Fruit fly (Drosophila melanogaster) whole organism, embryonic: Measurements from ENCODE around the gene wam.

Experiments
- Bgb ChIP-seq: fragments of 200-800 bp; sonication (Bioruptor generic); IDR thresholded peaks from 2 replicates; pipeline ENCODE4 v1.3.6; 2022; ENCODE audit warnings: missing biosample characterization, missing genetic modification characterization; ENCODE audit not compliant: partially characterized antibody
- CG10147 ChIP-seq: fragments of 200-800 bp; sonication (Bioruptor generic); optimal IDR thresholded peaks from 2 replicates; lab custom pipeline; 2019; ENCODE audit warnings: missing biosample characterization, mild to moderate bottlenecking, missing genetic modification characterization, moderate library complexity
- CG10209 ChIP-seq: fragments of 200-800 bp; sonication (Bioruptor generic); optimal IDR thresholded peaks from 3 replicates; lab custom pipeline; 2017; ENCODE audit warnings: missing biosample characterization, mild to moderate bottlenecking, missing genetic modification characterization, missing genetic modification reagents
- CG10321 ChIP-seq: fragments of 200-800 bp; sonication (Bioruptor generic); IDR thresholded peaks from 2 replicates; pipeline ENCODE4 v1.3.6; 2022; ENCODE audit warnings: missing biosample characterization, missing genetic modification characterization
- CG11093 ChIP-seq: fragments of 200-800 bp; sonication (Bioruptor generic); IDR thresholded peaks from 3 replicates; pipeline ENCODE4 v1.3.6; 2022; ENCODE audit warnings: missing biosample characterization, missing genetic modification characterization
- CG11456 ChIP-seq: fragments of 200-800 bp; sonication (Bioruptor generic); IDR thresholded peaks from 3 replicates; pipeline ENCODE4 v1.3.6; 2022; ENCODE audit warnings: missing biosample characterization, missing genetic modification characterization
- CG12659 ChIP-seq: fragments of 200-800 bp; sonication (Bioruptor generic); optimal IDR thresholded peaks from 3 replicates; lab custom pipeline; 2017; ENCODE audit warnings: mild to moderate bottlenecking, missing biosample characterization, missing genetic modification reagents, missing genetic modification characterization
- CG15073 ChIP-seq: fragments of 200-800 bp; sonication (Bioruptor generic); optimal IDR thresholded peaks from 2 replicates; lab custom pipeline; 2016; ENCODE audit warnings: missing biosample characterization, missing genetic modification characterization
- CG15269 ChIP-seq: fragments of 200-800 bp; sonication (Bioruptor generic); optimal IDR thresholded peaks from 2 replicates; lab custom pipeline; 2018; ENCODE audit warnings: missing biosample characterization, mild to moderate bottlenecking, missing genetic modification characterization, moderate library complexity
- CG15696 ChIP-seq: fragments of 200-800 bp; sonication (Bioruptor generic); optimal IDR thresholded peaks from 2 replicates; lab custom pipeline; 2019; ENCODE audit warnings: missing biosample characterization, mild to moderate bottlenecking, missing genetic modification characterization, moderate library complexity
- CG18476 ChIP-seq: fragments of 200-800 bp; sonication (Bioruptor generic); optimal IDR thresholded peaks from 2 replicates; lab custom pipeline; 2016; ENCODE audit warnings: missing biosample characterization, mild to moderate bottlenecking, missing genetic modification characterization
- CG30431 ChIP-seq: fragments of 200-800 bp; sonication (Bioruptor generic); optimal IDR thresholded peaks from 2 replicates; lab custom pipeline; 2017; ENCODE audit warnings: missing biosample characterization, missing genetic modification characterization
- CG3065 ChIP-seq: fragments of 200-800 bp; sonication (Bioruptor generic); optimal IDR thresholded peaks from 2 replicates; lab custom pipeline; 2016; ENCODE audit warnings: missing biosample characterization, missing genetic modification characterization
- CG31441 ChIP-seq: fragments of 200-800 bp; sonication (Bioruptor generic); IDR thresholded peaks from 2 replicates; pipeline ENCODE4 v1.3.6; 2022; ENCODE audit warnings: missing biosample characterization, missing genetic modification characterization
- CG34224 ChIP-seq: fragments of 200-800 bp; sonication (Bioruptor generic); IDR thresholded peaks from 3 replicates; pipeline ENCODE4 v1.3.6; 2022; ENCODE audit warnings: missing biosample characterization, missing genetic modification characterization; ENCODE audit not compliant: partially characterized antibody
- CG6272 ChIP-seq: fragments of 200-800 bp; sonication (Bioruptor generic); IDR thresholded peaks from 2 replicates; pipeline ENCODE4 v1.3.6; 2022; ENCODE audit warnings: missing biosample characterization, missing genetic modification characterization
- CG6813 ChIP-seq: fragments of 200-800 bp; sonication (Bioruptor generic); optimal IDR thresholded peaks from 2 replicates; lab custom pipeline; 2017; ENCODE audit warnings: missing biosample characterization, missing genetic modification characterization, mild to moderate bottlenecking, moderate library complexity, missing genetic modification reagents
- CG7357 ChIP-seq: fragments of 200-800 bp; sonication (Bioruptor generic); IDR thresholded peaks from 3 replicates; pipeline ENCODE4 v1.3.6; 2022; ENCODE audit warnings: missing biosample characterization, missing genetic modification characterization
- CG7745 ChIP-seq: fragments of 200-800 bp; sonication (Bioruptor generic); optimal IDR thresholded peaks from 2 replicates; lab custom pipeline; 2018; ENCODE audit warnings: missing biosample characterization, mild to moderate bottlenecking, missing genetic modification characterization, moderate library complexity
- D19B ChIP-seq: fragments of 200-800 bp; sonication (Bioruptor generic); optimal IDR thresholded peaks from 2 replicates; lab custom pipeline; 2017; ENCODE audit warnings: missing biosample characterization, mild to moderate bottlenecking, missing genetic modification characterization
- Dll ChIP-seq: fragments of 200-800 bp; sonication (Bioruptor generic); IDR thresholded peaks from 4 replicates; pipeline ENCODE4 v1.3.6; 2022; ENCODE audit warnings: missing biosample characterization, missing genetic modification characterization; ENCODE audit not compliant: partially characterized antibody
- Elba2 ChIP-seq: fragments of 200-800 bp; sonication (Bioruptor generic); optimal IDR thresholded peaks from 3 replicates; lab custom pipeline; 2016; ENCODE audit warnings: missing biosample characterization, missing genetic modification characterization
- Ets65A ChIP-seq: fragments of 200-800 bp; sonication (Bioruptor generic); peaks from one replicate; lab custom pipeline; 2016; ENCODE audit warnings: missing biosample characterization, missing genetic modification characterization
- HHEX ChIP-seq: fragments of 200-800 bp; sonication (Bioruptor generic); optimal IDR thresholded peaks from 3 replicates; lab custom pipeline; 2017; ENCODE audit warnings: missing biosample characterization, mild to moderate bottlenecking, missing genetic modification characterization, missing genetic modification reagents
- HLH3B ChIP-seq: fragments of 200-800 bp; sonication (Bioruptor generic); IDR thresholded peaks from 2 replicates; pipeline ENCODE4 v1.3.6; 2022; ENCODE audit warnings: missing biosample characterization, missing genetic modification characterization
- Hsf ChIP-seq: fragments of 200-800 bp; sonication (Bioruptor generic); optimal IDR thresholded peaks from 3 replicates; lab custom pipeline; 2016; ENCODE audit warnings: missing biosample characterization, missing genetic modification characterization
- NFAT ChIP-seq: fragments of 200-800 bp; sonication (Bioruptor generic); IDR thresholded peaks from 2 replicates; pipeline ENCODE4 v1.3.6; 2022; ENCODE audit warnings: missing biosample characterization, missing genetic modification characterization
- Nf-YB ChIP-seq: fragments of 200-800 bp; sonication (Bioruptor generic); optimal IDR thresholded peaks from 3 replicates; lab custom pipeline; 2019; ENCODE audit warnings: missing biosample characterization, mild to moderate bottlenecking, missing genetic modification characterization, moderate library complexity
- NfI ChIP-seq: fragments of 200-800 bp; sonication (Bioruptor generic); optimal IDR thresholded peaks from 3 replicates; lab custom pipeline; 2018; ENCODE audit warnings: missing biosample characterization, mild to moderate bottlenecking, missing genetic modification characterization, moderate library complexity
- Scr ChIP-seq: fragments of 200-800 bp; sonication (Bioruptor generic); IDR thresholded peaks from 2 replicates; pipeline ENCODE4 v1.3.6; 2022; ENCODE audit warnings: missing biosample characterization, missing genetic modification characterization; ENCODE audit not compliant: partially characterized antibody
- Six4 ChIP-seq: fragments of 200-800 bp; sonication (Bioruptor generic); optimal IDR thresholded peaks from 2 replicates; lab custom pipeline; 2016; ENCODE audit warnings: missing biosample characterization, missing genetic modification characterization
- ab ChIP-seq: fragments of 200-800 bp; sonication (Bioruptor generic); optimal IDR thresholded peaks from 2 replicates; lab custom pipeline; 2016; ENCODE audit warnings: missing biosample characterization, missing genetic modification characterization
- ac ChIP-seq: fragments of 200-800 bp; sonication (Bioruptor generic); optimal IDR thresholded peaks from 3 replicates; lab custom pipeline; 2017; ENCODE audit warnings: missing biosample characterization, mild to moderate bottlenecking, missing genetic modification characterization
- ase ChIP-seq: fragments of 200-800 bp; sonication (Bioruptor generic); IDR thresholded peaks from 3 replicates; pipeline ENCODE4 v1.3.6; 2022; ENCODE audit warnings: missing biosample characterization, missing genetic modification characterization
- ato ChIP-seq: fragments of 200-800 bp; sonication (Bioruptor generic); IDR thresholded peaks from 2 replicates; pipeline ENCODE4 v1.3.6; 2022; ENCODE audit warnings: missing biosample characterization, missing genetic modification characterization; ENCODE audit not compliant: partially characterized antibody
- bab2 ChIP-seq: fragments of 200-800 bp; sonication (Bioruptor generic); optimal IDR thresholded peaks from 2 replicates; lab custom pipeline; 2016; ENCODE audit warnings: missing biosample characterization, missing genetic modification characterization
- bowl ChIP-seq: fragments of 200-800 bp; sonication (Bioruptor generic); IDR thresholded peaks from 2 replicates; pipeline ENCODE4 v1.3.6; 2022; ENCODE audit warnings: missing biosample characterization, missing genetic modification characterization
- corto ChIP-seq: fragments of 200-800 bp; sonication (Bioruptor generic); optimal IDR thresholded peaks from 2 replicates; lab custom pipeline; 2016; ENCODE audit warnings: missing biosample characterization, mild to moderate bottlenecking, missing genetic modification characterization, moderate library complexity
- crc ChIP-seq: fragments of 200-800 bp; sonication (Bioruptor generic); optimal IDR thresholded peaks from 2 replicates; lab custom pipeline; 2016; ENCODE audit warnings: missing biosample characterization, missing genetic modification characterization
- eyg ChIP-seq: fragments of 200-800 bp; sonication (Bioruptor generic); optimal IDR thresholded peaks from 3 replicates; lab custom pipeline; 2016; ENCODE audit warnings: missing biosample characterization, missing genetic modification characterization
- fd96Cb ChIP-seq: fragments of 200-800 bp; sonication (Bioruptor generic); optimal IDR thresholded peaks from 2 replicates; lab custom pipeline; 2018; ENCODE audit warnings: missing biosample characterization, mild to moderate bottlenecking, missing genetic modification characterization, moderate library complexity
- gsb-n ChIP-seq: fragments of 200-800 bp; sonication (Bioruptor generic); optimal IDR thresholded peaks from 3 replicates; lab custom pipeline; 2018; ENCODE audit warnings: missing biosample characterization, mild to moderate bottlenecking, missing genetic modification characterization
- jumu ChIP-seq: fragments of 200-800 bp; sonication (Bioruptor generic); optimal IDR thresholded peaks from 3 replicates; lab custom pipeline; 2016; ENCODE audit warnings: missing biosample characterization, missing genetic modification characterization
- kah ChIP-seq: fragments of 200-800 bp; sonication (Bioruptor generic); optimal IDR thresholded peaks from 2 replicates; lab custom pipeline; 2018; ENCODE audit warnings: missing biosample characterization, mild to moderate bottlenecking, missing genetic modification characterization
- pros ChIP-seq: fragments of 200-800 bp; sonication (Bioruptor generic); optimal IDR thresholded peaks from 3 replicates; lab custom pipeline; 2019; ENCODE audit warnings: missing biosample characterization, mild to moderate bottlenecking, missing genetic modification characterization, moderate library complexity
- sens-2 ChIP-seq: fragments of 200-800 bp; sonication (Bioruptor generic); IDR thresholded peaks from 2 replicates; pipeline ENCODE4 v1.3.6; 2022; ENCODE audit warnings: missing biosample characterization, missing genetic modification characterization
- sisA ChIP-seq: fragments of 200-800 bp; sonication (Bioruptor generic); IDR thresholded peaks from 2 replicates; pipeline ENCODE4 v1.3.6; 2022; ENCODE audit warnings: missing biosample characterization, missing genetic modification characterization
- slbo ChIP-seq: fragments of 200-800 bp; sonication (Bioruptor generic); IDR thresholded peaks from 2 replicates; pipeline ENCODE4 v1.3.6; 2022; ENCODE audit warnings: missing biosample characterization, missing genetic modification characterization
- sr ChIP-seq: fragments of 200-800 bp; sonication (Bioruptor generic); IDR thresholded peaks from 3 replicates; pipeline ENCODE4 v1.3.6; 2022; ENCODE audit warnings: missing biosample characterization, missing genetic modification characterization
- unpg ChIP-seq: fragments of 200-800 bp; sonication (Bioruptor generic); optimal IDR thresholded peaks from 3 replicates; lab custom pipeline; 2018; ENCODE audit warnings: missing biosample characterization, mild to moderate bottlenecking, missing genetic modification characterization, moderate library complexity
- usp ChIP-seq: fragments of >200 bp; optimal IDR thresholded peaks from 2 replicates; lab custom pipeline; 2017; ENCODE audit warnings: missing biosample characterization, missing genetic modification characterization

wam gene

DNA sequence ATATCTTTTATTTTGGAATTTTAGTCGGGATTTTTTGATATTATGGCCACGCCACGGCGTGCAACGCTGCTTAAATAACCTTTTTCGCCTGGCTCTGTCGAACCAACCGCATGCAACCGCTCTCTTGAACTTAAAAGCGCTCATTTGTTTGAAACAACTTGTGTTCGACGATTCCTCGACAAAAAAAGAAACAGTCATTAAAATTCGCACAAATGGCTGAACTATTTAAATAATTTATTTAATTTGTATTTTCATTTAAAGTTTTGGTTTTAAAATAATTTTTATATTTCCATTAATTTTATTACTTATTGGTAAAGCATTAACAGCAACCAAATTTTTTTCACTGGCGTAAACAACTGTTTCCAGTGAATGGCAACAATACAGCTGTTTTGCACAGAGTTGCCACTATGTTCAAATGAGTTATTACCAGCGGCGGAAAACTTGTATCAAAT lies 7.0 kb downstream of the wam start, which contains the start of the genes orb and Cdc16 (continued):
- TF ChIP-seq corto (GFP tag; lab: Kevin White, UChicago) (peak; percentile 55), CG12659 (GFP tag; lab: Kevin White, UChicago) (peak; percentile 94), CG15696 (tag; lab: Kevin White, UChicago) (peak; percentile 79), CG11093 (GFP tag; lab: Robert Waterston, UW) (peak; percentile 66; the same call in 2 of the 3 replicates), Bgb (GFP tag; lab: Robert Waterston, UW) (no peak), unpg (GFP tag; lab: Kevin White, UChicago) (peak; percentile 96), ac (GFP tag; lab: Kevin White, UChicago) (no peak), Elba2 (peak; percentile 81), gsb-n (tag; lab: Kevin White, UChicago) (peak; percentile 92), eyg (GFP tag; lab: Kevin White, UChicago) (peak; percentile 3), NFAT (GFP tag; lab: Robert Waterston, UW) (peak; percentile 94), CG3065 (GFP tag; lab: Kevin White, UChicago) (peak; percentile 51), jumu (GFP tag; lab: Kevin White, UChicago) (no peak), HHEX (GFP tag; lab: Kevin White, UChicago) (peak; percentile 85), crc (GFP tag; lab: Kevin White, UChicago) (peak; percentile 32), CG11456 (GFP tag; lab: Robert Waterston, UW) (peak; percentile 94), sisA (GFP tag; lab: Robert Waterston, UW) (peak; percentile 92), CG10209 (peak; percentile 90), CG34224 (GFP tag; lab: Robert Waterston, UW) (no peak), CG18476 (peak; percentile 87), bab2 (GFP tag; lab: Kevin White, UChicago) (peak; percentile 79), Ets65A (GFP tag; lab: Kevin White, UChicago) (peak; percentile 96), sens-2 (GFP tag; lab: Robert Waterston, UW) (peak; percentile 32; the same call in 1 of the 2 replicates), CG30431 (GFP tag; lab: Kevin White, UChicago) (peak; percentile 68), ato (GFP tag; lab: Robert Waterston, UW) (no peak), Dll (GFP tag; lab: Robert Waterston, UW) (no peak), HLH3B (GFP tag; lab: Robert Waterston, UW) (peak; percentile 93), CG15269 (tag; lab: Kevin White, UChicago) (peak; percentile 94), CG7745 (tag; lab: Kevin White, UChicago) (peak; percentile 27), Scr (GFP tag; lab: Robert Waterston, UW) (no peak), pros (peak; percentile 13), bowl (GFP tag; lab: Robert Waterston, UW) (peak; percentile 82), CG6272 (GFP tag; lab: Robert Waterston, UW) (peak; percentile 88), usp (GFP tag; lab: Kevin White, UChicago) (no peak), CG7357 (peak; percentile 73), CG15073 (GFP tag; lab: Kevin White, UChicago) (peak; percentile 36), CG6813 (GFP tag; lab: Kevin White, UChicago) (peak; percentile 83), ab (GFP tag; lab: Kevin White, UChicago) (no peak), kah (peak; percentile 64), D19B (GFP tag; lab: Kevin White, UChicago) (peak; percentile 75), ase (peak; percentile 87), Hsf (peak; percentile 75), Nf-YB (GFP tag; lab: Kevin White, UChicago) (peak; percentile 78), fd96Cb (tag; lab: Kevin White, UChicago) (peak; percentile 91), sr (GFP tag; lab: Robert Waterston, UW) (peak; percentile 55; the same call in 1 of the 3 replicates), NfI (GFP tag; lab: Kevin White, UChicago) (peak; percentile 91), CG10321 (peak; percentile 74), slbo (GFP tag; lab: Robert Waterston, UW) (peak; percentile 97), CG10147 (peak; percentile 93), Six4 (GFP tag; lab: Kevin White, UChicago) (peak; percentile 92), CG31441 (peak; percentile 95)
